Fruit fly (Drosophila melanogaster): ENCODE results near the gene Or1a.
A peak's percentile ranks its signal among the peaks of the same experiment; 100 is the strongest.

- TF ChIP-seq Abd-B (GFP tag; optimal IDR thresholded peaks at IDR 0.05) = peak; percentile 58
- TF ChIP-seq inv (GFP tag; IDR thresholded peaks at IDR 0.05; ENCODE audit: partially characterized antibody) = no peak
- TF ChIP-seq Ets97D (GFP tag; optimal IDR thresholded peaks at IDR 0.05) = no peak
- TF ChIP-seq GATAe (GFP tag; conservative IDR thresholded peaks at IDR 0.05) = no peak
- TF ChIP-seq disco-r (GFP tag; optimal IDR thresholded peaks at IDR 0.05) = no peak
- TF ChIP-seq h (optimal IDR thresholded peaks at IDR 0.05) = no peak
- TF ChIP-seq CG15479 (GFP tag; optimal IDR thresholded peaks at IDR 0.05) = no peak
- peak; percentile 43 for TF ChIP-seq ac (GFP tag; optimal IDR thresholded peaks at IDR 0.05)
These were observed 23.2 kb downstream of the Or1a start for dm6 chrX:338123-338527.
